Fruit fly (Drosophila melanogaster): ENCODE data around the gene CG32277.

The CG32277 gene

DNA sequence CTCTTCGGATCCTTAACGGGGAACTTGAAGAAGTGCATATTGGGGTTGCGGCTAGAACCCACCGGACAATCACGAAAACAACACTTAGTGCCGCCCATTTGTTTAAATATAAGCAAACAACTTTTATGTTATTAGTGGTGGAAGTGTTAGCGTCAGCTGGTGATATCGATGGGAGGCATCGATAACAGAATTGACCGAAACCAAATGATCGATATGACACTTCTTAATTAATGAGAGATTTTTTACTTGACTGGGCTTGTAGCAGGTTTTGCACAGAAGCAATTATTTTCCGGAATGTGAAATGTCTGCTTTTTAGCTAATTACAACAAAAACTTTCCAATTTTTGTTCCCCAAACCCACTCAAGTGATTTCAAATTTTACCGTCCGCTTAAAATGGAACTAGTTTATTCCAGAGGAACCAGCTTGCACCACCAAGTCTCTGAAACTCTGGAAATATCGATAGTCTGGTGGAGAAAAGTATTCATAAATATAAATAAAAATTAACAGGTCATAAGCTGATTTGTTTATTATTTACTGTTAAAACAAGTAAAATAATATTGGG is 12.8 kb downstream of the CG32277 start, which contains the start of gene CG14965 (continued):
- no peak for TF ChIP-seq CG5180 (GFP tag; optimal IDR thresholded peaks at IDR 0.05)
- no peak for TF ChIP-seq CG13894 (tag; optimal IDR thresholded peaks at IDR 0.05)
- no peak for TF ChIP-seq z (GFP tag; IDR thresholded peaks at IDR 0.05)
- TF ChIP-seq CG31224 (GFP tag; IDR thresholded peaks at IDR 0.05): no peak
- no peak for TF ChIP-seq CG1024 (GFP tag; IDR thresholded peaks at IDR 0.05)
- TF ChIP-seq CG30431 (GFP tag; optimal IDR thresholded peaks at IDR 0.05): no peak
- TF ChIP-seq CG9215 (GFP tag; IDR thresholded peaks at IDR 0.05): no peak
- no peak for TF ChIP-seq CG10321 (GFP tag; IDR thresholded peaks at IDR 0.05)
- no peak for TF ChIP-seq dimm (GFP tag; IDR thresholded peaks at IDR 0.05)
- TF ChIP-seq CG13624 (GFP tag; optimal IDR thresholded peaks at IDR 0.05): no peak
- no peak for TF ChIP-seq dmrt99B (tag; optimal IDR thresholded peaks at IDR 0.05)
- TF ChIP-seq onecut (GFP tag; IDR thresholded peaks at IDR 0.05): no peak
- no peak for TF ChIP-seq tll (GFP tag; optimal IDR thresholded peaks at IDR 0.05)
- no peak for TF ChIP-seq seq (GFP tag; IDR thresholded peaks at IDR 0.05)
- no peak for TF ChIP-seq CG12769 (tag; optimal IDR thresholded peaks at IDR 0.05)
- no peak for TF ChIP-seq lab (GFP tag; optimal IDR thresholded peaks at IDR 0.05)
- TF ChIP-seq Fer2 (tag; optimal IDR thresholded peaks at IDR 0.05): no peak
- TF ChIP-seq CG11456 (GFP tag; IDR thresholded peaks at IDR 0.05): no peak
- TF ChIP-seq CG14441 (GFP tag; IDR thresholded peaks at IDR 0.05): peak; percentile 36; the same call in 1 of the 2 replicates
- no peak for TF ChIP-seq Lhr (GFP tag; optimal IDR thresholded peaks at IDR 0.05)
- TF ChIP-seq Jarid2 (GFP tag; optimal IDR thresholded peaks at IDR 0.05): no peak
- TF ChIP-seq Poxn (GFP tag; IDR thresholded peaks at IDR 0.05): no peak
- TF ChIP-seq CG14860 (GFP tag; IDR thresholded peaks at IDR 0.05; ENCODE audit: partially characterized antibody): peak; percentile 87
- TF ChIP-seq CG15479 (GFP tag; optimal IDR thresholded peaks at IDR 0.05): peak; percentile 79
- no peak for TF ChIP-seq Dad (GFP tag; optimal IDR thresholded peaks at IDR 0.05)
- no peak for TF ChIP-seq CG17361 (GFP tag; IDR thresholded peaks at IDR 0.05)
- peak; percentile 64 for TF ChIP-seq pzg (GFP tag; optimal IDR thresholded peaks at IDR 0.05)
- TF ChIP-seq sna (GFP tag; IDR thresholded peaks at IDR 0.05; ENCODE audit: partially characterized antibody): peak; percentile 95
- TF ChIP-seq CG16779 (GFP tag; IDR thresholded peaks at IDR 0.05): no peak
- no peak for TF ChIP-seq lbe (GFP tag; optimal IDR thresholded peaks at IDR 0.05)
- TF ChIP-seq wdn (GFP tag; IDR thresholded peaks at IDR 0.05): no peak
- no peak for TF ChIP-seq tup (GFP tag; optimal IDR thresholded peaks at IDR 0.05)
- TF ChIP-seq CG6272 (GFP tag; IDR thresholded peaks at IDR 0.05): peak; percentile 30; the same call in 1 of the 2 replicates
- no peak for TF ChIP-seq ken (GFP tag; IDR thresholded peaks at IDR 0.05)
- TF ChIP-seq mirr (GFP tag; optimal IDR thresholded peaks at IDR 0.05): no peak
- TF ChIP-seq Eip74EF (GFP tag; optimal IDR thresholded peaks at IDR 0.05): no peak
- TF ChIP-seq CG1647 (GFP tag; optimal IDR thresholded peaks at IDR 0.05): no peak
- TF ChIP-seq Opbp (GFP tag; IDR thresholded peaks at IDR 0.05; ENCODE audit: partially characterized antibody): peak; percentile 82; the same call in 2 of the 3 replicates
- no peak for TF ChIP-seq Nf-YC (tag; optimal IDR thresholded peaks at IDR 0.05)
- TF ChIP-seq CG13424 (tag; optimal IDR thresholded peaks at IDR 0.05): no peak
- peak; percentile 75 for TF ChIP-seq ato (GFP tag; IDR thresholded peaks at IDR 0.05; ENCODE audit: partially characterized antibody)
- TF ChIP-seq HLH4C (GFP tag; IDR thresholded peaks at IDR 0.05; ENCODE audit: partially characterized antibody): peak; percentile 91
- TF ChIP-seq gfzf (GFP tag; optimal IDR thresholded peaks at IDR 0.05): no peak
- no peak for TF ChIP-seq CG34422 (GFP tag; IDR thresholded peaks at IDR 0.05)
- no peak for TF ChIP-seq sc (optimal IDR thresholded peaks at IDR 0.05)
- no peak for TF ChIP-seq sc (GFP tag; optimal IDR thresholded peaks at IDR 0.05)
- TF ChIP-seq toy (GFP tag; IDR thresholded peaks at IDR 0.05): no peak
- TF ChIP-seq Tbp (GFP tag; optimal IDR thresholded peaks at IDR 0.05): no peak
- no peak for TF ChIP-seq chm (GFP tag; IDR thresholded peaks at IDR 0.05)
- no peak for TF ChIP-seq cwo (GFP tag; optimal IDR thresholded peaks at IDR 0.05)

All from whole organism, embryonic.